Fruit fly (Drosophila melanogaster) whole organism, embryonic: ENCODE data around the gene CG13012.

Source experiments
- Adf1 ChIP-seq: fragments of 200-800 bp; sonication (Bioruptor generic); IDR thresholded peaks from 2 replicates; pipeline ENCODE4 v1.3.6; 2022; ENCODE audit warnings: missing biosample characterization, missing genetic modification characterization
- Antp ChIP-seq: fragments of 200-800 bp; sonication (Bioruptor generic); optimal IDR thresholded peaks from 3 replicates; lab custom pipeline; 2016; ENCODE audit warnings: missing biosample characterization, missing genetic modification characterization
- Atf3 ChIP-seq: fragments of 200-800 bp; sonication (Bioruptor generic); optimal IDR thresholded peaks from 3 replicates; lab custom pipeline; 2016; ENCODE audit warnings: missing biosample characterization, missing genetic modification characterization
- CG10431 ChIP-seq: fragments of 200-800 bp; sonication (Bioruptor generic); optimal IDR thresholded peaks from 3 replicates; lab custom pipeline; 2018; ENCODE audit warnings: missing biosample characterization, mild to moderate bottlenecking, missing genetic modification characterization
- CG10565 ChIP-seq: fragments of 200-800 bp; sonication (Bioruptor generic); optimal IDR thresholded peaks from 3 replicates; lab custom pipeline; 2016; ENCODE audit warnings: missing biosample characterization, mild to moderate bottlenecking, missing genetic modification characterization
- CG12155 ChIP-seq: fragments of 200-800 bp; sonication (Bioruptor generic); optimal IDR thresholded peaks from 3 replicates; lab custom pipeline; 2016; ENCODE audit warnings: missing biosample characterization, missing genetic modification characterization
- CG13775 ChIP-seq: fragments of 200-800 bp; sonication (Bioruptor generic); optimal IDR thresholded peaks from 3 replicates; lab custom pipeline; 2017; ENCODE audit warnings: missing biosample characterization, mild to moderate bottlenecking, missing genetic modification characterization
- CG14710 ChIP-seq: fragments of 200-800 bp; sonication (Bioruptor generic); optimal IDR thresholded peaks from 3 replicates; lab custom pipeline; 2019; ENCODE audit warnings: missing biosample characterization, mild to moderate bottlenecking, missing genetic modification characterization, moderate library complexity
- CG1603 ChIP-seq: fragments of 200-800 bp; sonication (Bioruptor generic); optimal IDR thresholded peaks from 2 replicates; lab custom pipeline; 2019; ENCODE audit warnings: missing biosample characterization, mild to moderate bottlenecking, missing genetic modification characterization, moderate library complexity
- CG17912 ChIP-seq: fragments of 200-800 bp; sonication (Bioruptor generic); optimal IDR thresholded peaks from 2 replicates; lab custom pipeline; 2018; ENCODE audit warnings: missing biosample characterization, mild to moderate bottlenecking, missing genetic modification characterization
- CG3281 ChIP-seq: fragments of 200-800 bp; sonication (Bioruptor generic); optimal IDR thresholded peaks from 3 replicates; lab custom pipeline; 2017; ENCODE audit warnings: missing biosample characterization, mild to moderate bottlenecking, missing genetic modification characterization
- CG33557 ChIP-seq: fragments of 200-800 bp; sonication (Bioruptor generic); optimal IDR thresholded peaks from 2 replicates; lab custom pipeline; 2019; ENCODE audit warnings: missing biosample characterization, mild to moderate bottlenecking, missing genetic modification characterization, moderate library complexity
- CG34422 ChIP-seq: fragments of 200-800 bp; sonication (Bioruptor generic); IDR thresholded peaks from 3 replicates; pipeline ENCODE4 v1.3.6; 2022; ENCODE audit warnings: missing biosample characterization, missing genetic modification characterization
- CG3847 ChIP-seq: fragments of 200-800 bp; sonication (Bioruptor generic); IDR thresholded peaks from 2 replicates; pipeline ENCODE4 v1.3.6; 2022; ENCODE audit warnings: missing biosample characterization, missing genetic modification characterization
- CG6654 ChIP-seq: fragments of 200-800 bp; sonication (Bioruptor generic); optimal IDR thresholded peaks from 2 replicates; lab custom pipeline; 2017; ENCODE audit warnings: missing biosample characterization, mild to moderate bottlenecking, missing genetic modification characterization
- CG8388 ChIP-seq: fragments of 200-800 bp; sonication (Bioruptor generic); optimal IDR thresholded peaks from 2 replicates; lab custom pipeline; 2019; ENCODE audit warnings: missing biosample characterization, mild to moderate bottlenecking, missing genetic modification characterization, moderate library complexity
- CG9215 ChIP-seq: fragments of 200-800 bp; sonication (Bioruptor generic); IDR thresholded peaks from 2 replicates; pipeline ENCODE4 v1.3.6; 2022; ENCODE audit warnings: missing biosample characterization, missing genetic modification characterization
- CG9727 ChIP-seq: fragments of 200-800 bp; sonication (Bioruptor generic); optimal IDR thresholded peaks from 3 replicates; lab custom pipeline; 2017; ENCODE audit warnings: missing biosample characterization, mild to moderate bottlenecking, missing genetic modification characterization
- Camta ChIP-seq: fragments of 200-800 bp; sonication (Bioruptor generic); optimal IDR thresholded peaks from 2 replicates; lab custom pipeline; 2016; ENCODE audit warnings: missing biosample characterization, missing genetic modification characterization
- Chrac-16 ChIP-seq: fragments of 200-800 bp; sonication (Bioruptor generic); optimal IDR thresholded peaks from 3 replicates; lab custom pipeline; 2016; ENCODE audit warnings: missing biosample characterization, missing genetic modification characterization
- E2f1 ChIP-seq: fragments of 200-800 bp; sonication (Bioruptor generic); IDR thresholded peaks from 2 replicates; pipeline ENCODE4 v1.3.6; 2022; ENCODE audit warnings: missing biosample characterization, missing genetic modification characterization
- GATAe ChIP-seq: fragments of 200-800 bp; sonication (Bioruptor generic); conservative IDR thresholded peaks from 2 replicates; pipeline ENCODE4 v1.3.6; 2022; ENCODE audit warnings: missing biosample characterization, missing genetic modification characterization
- HmgZ ChIP-seq: fragments of 200-800 bp; sonication (Bioruptor generic); optimal IDR thresholded peaks from 2 replicates; lab custom pipeline; 2018; ENCODE audit warnings: missing biosample characterization, mild to moderate bottlenecking, missing genetic modification characterization
- Hr39 ChIP-seq: fragments of >200 bp; optimal IDR thresholded peaks from 2 replicates; lab custom pipeline; 2017
- Hr78 ChIP-seq, 2 experiments: fragments of 200-800 bp in 1 of 2; fragments of >200 bp in 1 of 2; sonication (Bioruptor generic) in 1 of 2; optimal IDR thresholded peaks; 2 replicates each; lab custom pipeline; 2017 to 2019; ENCODE audit warnings: missing biosample characterization in 2 of 2, missing genetic modification characterization in 2 of 2, mild to moderate bottlenecking in 1 of 2, moderate library complexity in 1 of 2
- Rx ChIP-seq: fragments of 200-800 bp; sonication (Bioruptor generic); IDR thresholded peaks from 2 replicates; pipeline ENCODE4 v1.3.6; 2022; ENCODE audit warnings: missing biosample characterization, missing genetic modification characterization
- Usf ChIP-seq: fragments of 200-800 bp; sonication (Bioruptor generic); optimal IDR thresholded peaks from 2 replicates; lab custom pipeline; 2017; ENCODE audit warnings: missing genotype, missing biosample characterization, missing genetic modification characterization
- Xrp1 ChIP-seq: fragments of 200-800 bp; sonication (Bioruptor generic); IDR thresholded peaks from 2 replicates; pipeline ENCODE4 v1.3.6; 2022; ENCODE audit warnings: missing biosample characterization, missing genetic modification characterization
- ash1 ChIP-seq: fragments of 200-800 bp; sonication (Bioruptor generic); optimal IDR thresholded peaks from 2 replicates; lab custom pipeline; 2018; ENCODE audit warnings: missing biosample characterization, mild to moderate bottlenecking, missing genetic modification characterization
- bab2 ChIP-seq: fragments of 200-800 bp; sonication (Bioruptor generic); optimal IDR thresholded peaks from 2 replicates; lab custom pipeline; 2016; ENCODE audit warnings: missing biosample characterization, missing genetic modification characterization
- bcd ChIP-seq: fragments of 200-800 bp; sonication (Bioruptor generic); optimal IDR thresholded peaks from 2 replicates; lab custom pipeline; 2017; ENCODE audit warnings: missing biosample characterization, mild to moderate bottlenecking, missing genetic modification characterization
- cad ChIP-seq: fragments of >200 bp; optimal IDR thresholded peaks from 2 replicates; lab custom pipeline; 2017; ENCODE audit warnings: missing biosample characterization, missing genetic modification characterization
- cato ChIP-seq: fragments of 200-800 bp; sonication (Bioruptor generic); optimal IDR thresholded peaks from 2 replicates; lab custom pipeline; 2016; ENCODE audit warnings: missing biosample characterization, missing genetic modification characterization, borderline replicate concordance
- dan ChIP-seq: fragments of 200-800 bp; sonication (Bioruptor generic); IDR thresholded peaks from 2 replicates; pipeline ENCODE4 v1.3.6; 2022; ENCODE audit warnings: missing biosample characterization, missing genetic modification characterization
- grn ChIP-seq: fragments of 200-800 bp; sonication (Bioruptor generic); optimal IDR thresholded peaks from 3 replicates; lab custom pipeline; 2017; ENCODE audit warnings: missing biosample characterization, missing genetic modification characterization
- hb ChIP-seq: fragments of 200-800 bp; sonication (Bioruptor generic); IDR thresholded peaks from 3 replicates; pipeline ENCODE4 v1.3.6; 2022; ENCODE audit warnings: missing biosample characterization, missing genetic modification characterization; ENCODE audit not compliant: partially characterized antibody
- pfk ChIP-seq: fragments of 200-800 bp; sonication (Bioruptor generic); optimal IDR thresholded peaks from 2 replicates; lab custom pipeline; 2018; ENCODE audit warnings: missing biosample characterization, mild to moderate bottlenecking, missing genetic modification characterization, moderate library complexity
- ro ChIP-seq: fragments of 200-800 bp; sonication (Bioruptor generic); IDR thresholded peaks from 2 replicates; pipeline ENCODE4 v1.3.6; 2022; ENCODE audit warnings: missing biosample characterization, missing genetic modification characterization
- sc ChIP-seq, 3 experiments: fragments of >200 bp in 2 of 3; fragments of 200-800 bp in 1 of 3; sonication (Bioruptor generic) in 1 of 3; optimal IDR thresholded peaks; 2 replicates in 2 of 3; 3 replicates in 1 of 3; lab custom pipeline; 2017; ENCODE audit warnings: mild to moderate bottlenecking in 1 of 3, missing biosample characterization in 1 of 3, missing genetic modification characterization in 1 of 3, missing genetic modification reagents in 1 of 3
- sisA ChIP-seq: fragments of 200-800 bp; sonication (Bioruptor generic); IDR thresholded peaks from 2 replicates; pipeline ENCODE4 v1.3.6; 2022; ENCODE audit warnings: missing biosample characterization, missing genetic modification characterization
- sug ChIP-seq: fragments of 200-800 bp; optimal IDR thresholded peaks from 2 replicates; lab custom pipeline; 2019; ENCODE audit warnings: missing biosample characterization, mild to moderate bottlenecking, missing genetic modification characterization, moderate library complexity
- tap ChIP-seq: fragments of 200-800 bp; optimal IDR thresholded peaks from 3 replicates; lab custom pipeline; 2019; ENCODE audit warnings: missing biosample characterization, mild to moderate bottlenecking, missing genetic modification characterization, moderate library complexity
- zfh2 ChIP-seq: fragments of 200-800 bp; sonication (Bioruptor generic); optimal IDR thresholded peaks from 2 replicates; lab custom pipeline; 2016; ENCODE audit warnings: missing biosample characterization, missing genetic modification characterization

CG13012 gene

dm6 chrX:16716649-16717048, 40.1 kb upstream of the CG13012 start:
- TF ChIP-seq cad (GFP tag; lab: Kevin White, UChicago) (no peak), Antp (GFP tag; lab: Kevin White, UChicago) (no peak), HmgZ (tag; lab: Kevin White, UChicago) (no peak), Chrac-16 (GFP tag; lab: Kevin White, UChicago) (no peak), Camta (GFP tag; lab: Kevin White, UChicago) (no peak), ash1 (GFP tag; lab: Kevin White, UChicago) (no peak), CG10565 (GFP tag; lab: Kevin White, UChicago) (no peak), zfh2 (GFP tag; lab: Kevin White, UChicago) (no peak), CG1603 (no peak), cato (GFP tag; lab: Kevin White, UChicago) (no peak), tap (tag; lab: Kevin White, UChicago) (no peak), CG3847 (GFP tag; lab: Robert Waterston, UW) (no peak), CG12155 (GFP tag; lab: Kevin White, UChicago) (no peak), CG13775 (GFP tag; lab: Kevin White, UChicago) (no peak), sc (optimal IDR thresholded peaks at IDR 0.05; lab: Kevin White, UChicago) (no peak), sc (GFP tag; optimal IDR thresholded peaks at IDR 0.05; lab: Kevin White, UChicago) (no peak), dan (GFP tag; lab: Robert Waterston, UW) (no peak)

- TF ChIP-seq Rx = no peak
- TF ChIP-seq sc (optimal IDR thresholded peaks at IDR 0.05; lab: Kevin White, UChicago) = no peak
- TF ChIP-seq sc (GFP tag; optimal IDR thresholded peaks at IDR 0.05; lab: Kevin White, UChicago) = no peak
- no peak for TF ChIP-seq bab2 (GFP tag; lab: Kevin White, UChicago)
- no peak for TF ChIP-seq CG14710 (tag; lab: Kevin White, UChicago)
- TF ChIP-seq bcd (GFP tag; lab: Kevin White, UChicago) = no peak
- no peak for TF ChIP-seq pfk (GFP tag; lab: Kevin White, UChicago)
- TF ChIP-seq Xrp1 = no peak
- TF ChIP-seq CG3281 (GFP tag; lab: Kevin White, UChicago) = no peak
- TF ChIP-seq tap (tag; lab: Kevin White, UChicago) = no peak
- no peak for TF ChIP-seq Usf (GFP tag; lab: Kevin White, UChicago)
- TF ChIP-seq E2f1 (GFP tag; lab: Robert Waterston, UW) = no peak
- no peak for TF ChIP-seq CG33557 (GFP tag; lab: Kevin White, UChicago)
- no peak for TF ChIP-seq Hr39 (lab: Kevin White, UChicago)
- TF ChIP-seq Hr78 (GFP tag; optimal IDR thresholded peaks at IDR 0.05; lab: Kevin White, UChicago) = no peak
- TF ChIP-seq cato (GFP tag; lab: Kevin White, UChicago) = no peak
- TF ChIP-seq CG9727 (GFP tag; lab: Kevin White, UChicago) = no peak
- TF ChIP-seq CG10431 (GFP tag; lab: Kevin White, UChicago) = no peak
Measured at dm6 chrX:16711003-16711402, 34.5 kb upstream of the CG13012 start, which contains the start of gene CG13008. CG13008 (plus strand) TSS chrX:16711303.

DNA sequence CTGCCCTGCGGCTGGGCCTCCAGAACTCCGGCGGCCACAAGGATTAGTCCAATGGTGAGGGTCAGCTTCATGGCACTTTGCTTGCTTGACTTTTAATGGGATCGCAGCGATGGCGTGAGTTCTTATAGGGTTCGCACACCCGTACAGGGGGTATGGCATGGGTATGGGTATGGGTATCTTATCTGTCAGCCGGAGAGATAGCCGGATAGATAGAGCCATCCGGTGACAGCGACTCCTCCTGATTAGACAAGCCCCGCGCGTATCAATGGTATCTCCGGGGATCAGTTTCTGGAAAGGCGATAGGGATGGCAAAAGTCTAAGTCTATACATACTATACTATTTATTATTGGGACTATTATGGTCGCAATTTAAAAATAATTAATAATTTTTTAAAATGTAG, 30.2 kb upstream of the CG13012 start, which contains the start of gene CG9672:
Gene CG9672, minus strand, starts transcription at position 101 of the 400 bp plus-strand sequence.
- TF ChIP-seq CG34422 (GFP tag; lab: Robert Waterston, UW) (no peak), sisA (GFP tag; lab: Robert Waterston, UW) (no peak), CG8388 (GFP tag; lab: Kevin White, UChicago) (no peak), CG17912 (GFP tag; lab: Kevin White, UChicago) (no peak), Adf1 (GFP tag; lab: Robert Waterston, UW) (no peak), Atf3 (GFP tag; lab: Kevin White, UChicago) (no peak), CG6654 (no peak), sug (peak; percentile 80), GATAe (GFP tag; lab: Robert Waterston, UW) (peak; percentile 39; the same call in 1 of the 2 replicates), CG9215 (no peak), grn (GFP tag; lab: Kevin White, UChicago) (peak; percentile 57), hb (no peak), tap (tag; lab: Kevin White, UChicago) (no peak), ro (GFP tag; lab: Robert Waterston, UW) (no peak)
